Fruit fly (Drosophila melanogaster) whole organism, embryonic: ENCODE data around the gene CG7296.

Source experiments
- Ada2b ChIP-seq: fragments of 200-800 bp; sonication (Bioruptor generic); IDR thresholded peaks from 2 replicates; pipeline ENCODE4 v1.3.6; 2022; ENCODE audit warnings: missing biosample characterization, missing genetic modification characterization
- Atf-2 ChIP-seq: fragments of 200-800 bp; sonication (Bioruptor generic); optimal IDR thresholded peaks from 2 replicates; lab custom pipeline; 2016; ENCODE audit warnings: missing biosample characterization, missing genetic modification characterization
- Atf6 ChIP-seq: fragments of 200-800 bp; sonication (Bioruptor generic); IDR thresholded peaks from 2 replicates; pipeline ENCODE4 v1.3.6; 2022; ENCODE audit warnings: missing biosample characterization, missing genetic modification characterization
- BEAF-32 ChIP-seq: fragments of 200-800 bp; sonication (Bioruptor generic); optimal IDR thresholded peaks from 3 replicates; lab custom pipeline; 2017; ENCODE audit warnings: missing biosample characterization, missing genetic modification characterization, mild to moderate bottlenecking, moderate library complexity, missing genetic modification reagents
- CG12299 ChIP-seq: fragments of 200-800 bp; sonication (Bioruptor generic); optimal IDR thresholded peaks from 2 replicates; lab custom pipeline; 2018; ENCODE audit warnings: missing biosample characterization, mild to moderate bottlenecking, missing genetic modification characterization
- CG13123 ChIP-seq: fragments of 200-800 bp; sonication (Bioruptor generic); optimal IDR thresholded peaks from 2 replicates; lab custom pipeline; 2016; ENCODE audit warnings: missing biosample characterization, missing genetic modification characterization
- CG17912 ChIP-seq: fragments of 200-800 bp; sonication (Bioruptor generic); optimal IDR thresholded peaks from 2 replicates; lab custom pipeline; 2018; ENCODE audit warnings: missing biosample characterization, mild to moderate bottlenecking, missing genetic modification characterization
- CG18011 ChIP-seq: fragments of 200-800 bp; sonication (Bioruptor generic); optimal IDR thresholded peaks from 2 replicates; lab custom pipeline; 2017; ENCODE audit warnings: missing biosample characterization, missing genetic modification characterization, mild to moderate bottlenecking, moderate library complexity, missing genotype
- CG2678 ChIP-seq: fragments of 200-800 bp; sonication (Bioruptor generic); optimal IDR thresholded peaks from 3 replicates; lab custom pipeline; 2019; ENCODE audit warnings: missing biosample characterization, mild to moderate bottlenecking, missing genetic modification characterization, moderate library complexity
- CG31441 ChIP-seq: fragments of 200-800 bp; sonication (Bioruptor generic); IDR thresholded peaks from 2 replicates; pipeline ENCODE4 v1.3.6; 2022; ENCODE audit warnings: missing biosample characterization, missing genetic modification characterization
- CG32767 ChIP-seq: fragments of 200-800 bp; sonication (Bioruptor generic); IDR thresholded peaks from 2 replicates; pipeline ENCODE4 v1.3.6; 2022; ENCODE audit warnings: missing biosample characterization, missing genetic modification characterization
- CG32772 ChIP-seq: fragments of 200-800 bp; sonication (Bioruptor generic); IDR thresholded peaks from 2 replicates; pipeline ENCODE4 v1.3.6; 2022; ENCODE audit warnings: missing biosample characterization, missing genetic modification characterization
- CG33213 ChIP-seq: fragments of 200-800 bp; sonication (Bioruptor generic); optimal IDR thresholded peaks from 3 replicates; lab custom pipeline; 2016; ENCODE audit warnings: missing biosample characterization, missing genetic modification characterization
- CG3407 ChIP-seq: fragments of 200-800 bp; sonication (Bioruptor generic); optimal IDR thresholded peaks from 2 replicates; lab custom pipeline; 2018; ENCODE audit warnings: missing biosample characterization, mild to moderate bottlenecking, missing genetic modification characterization
- CG3726 ChIP-seq: fragments of 200-800 bp; sonication (Bioruptor generic); IDR thresholded peaks from 3 replicates; pipeline ENCODE4, ENCODE4 v1.3.6; 2022; ENCODE audit warnings: missing biosample characterization, missing genetic modification characterization
- CG42726 ChIP-seq: fragments of 200-800 bp; sonication (Bioruptor generic); IDR thresholded peaks from 2 replicates; pipeline ENCODE4 v1.3.6; 2022; ENCODE audit warnings: missing biosample characterization, missing genetic modification characterization; ENCODE audit not compliant: partially characterized antibody
- E2f2 ChIP-seq: fragments of 200-800 bp; sonication (Bioruptor generic); IDR thresholded peaks from 2 replicates; pipeline ENCODE4 v1.3.6; 2022; ENCODE audit warnings: missing biosample characterization, missing genetic modification characterization
- Ets65A ChIP-seq: fragments of 200-800 bp; sonication (Bioruptor generic); peaks from one replicate; lab custom pipeline; 2016; ENCODE audit warnings: missing biosample characterization, missing genetic modification characterization
- GATAe ChIP-seq: fragments of 200-800 bp; sonication (Bioruptor generic); conservative IDR thresholded peaks from 2 replicates; pipeline ENCODE4 v1.3.6; 2022; ENCODE audit warnings: missing biosample characterization, missing genetic modification characterization
- Hr3 ChIP-seq: fragments of 200-800 bp; sonication (Bioruptor generic); optimal IDR thresholded peaks from 3 replicates; lab custom pipeline; 2016; ENCODE audit warnings: missing biosample characterization, missing genetic modification characterization
- Hr39 ChIP-seq: fragments of >200 bp; optimal IDR thresholded peaks from 2 replicates; lab custom pipeline; 2017
- MBD-R2 ChIP-seq: fragments of 200-800 bp; sonication (Bioruptor generic); IDR thresholded peaks from 2 replicates; pipeline ENCODE4 v1.3.6; 2022; ENCODE audit warnings: missing biosample characterization, missing genetic modification characterization
- MTF-1 ChIP-seq: fragments of 200-800 bp; sonication (Bioruptor generic); optimal IDR thresholded peaks from 2 replicates; lab custom pipeline; 2018; ENCODE audit warnings: missing biosample characterization, mild to moderate bottlenecking, missing genetic modification characterization, borderline replicate concordance
- Max ChIP-seq: fragments of 200-800 bp; sonication (Bioruptor generic); optimal IDR thresholded peaks from 2 replicates; lab custom pipeline; 2016; ENCODE audit warnings: missing biosample characterization, mild to moderate bottlenecking, missing genetic modification characterization
- Meics ChIP-seq: fragments of 200-800 bp; sonication (Bioruptor generic); optimal IDR thresholded peaks from 2 replicates; lab custom pipeline; 2017; ENCODE audit warnings: missing biosample characterization, mild to moderate bottlenecking, missing genetic modification characterization
- Mrtf ChIP-seq: fragments of 200-800 bp; sonication (Bioruptor generic); IDR thresholded peaks from 3 replicates; pipeline ENCODE4 v1.3.6; 2022; ENCODE audit warnings: missing biosample characterization, missing genetic modification characterization
- Rfx ChIP-seq: fragments of 200-800 bp; sonication (Bioruptor generic); IDR thresholded peaks from 2 replicates; pipeline ENCODE4 v1.3.6; 2022; ENCODE audit warnings: missing biosample characterization, missing genetic modification characterization
- Spps ChIP-seq: fragments of 200-800 bp; sonication (Bioruptor generic); optimal IDR thresholded peaks from 2 replicates; lab custom pipeline; 2018; ENCODE audit warnings: missing biosample characterization, mild to moderate bottlenecking, missing genetic modification characterization
- al ChIP-seq: fragments of 200-800 bp; sonication (Bioruptor generic); IDR thresholded peaks from 2 replicates; pipeline ENCODE4 v1.3.6; 2022; ENCODE audit warnings: missing biosample characterization, missing genetic modification characterization
- bcd ChIP-seq: fragments of 200-800 bp; sonication (Bioruptor generic); optimal IDR thresholded peaks from 2 replicates; lab custom pipeline; 2017; ENCODE audit warnings: missing biosample characterization, mild to moderate bottlenecking, missing genetic modification characterization
- crc ChIP-seq: fragments of 200-800 bp; sonication (Bioruptor generic); optimal IDR thresholded peaks from 2 replicates; lab custom pipeline; 2016; ENCODE audit warnings: missing biosample characterization, missing genetic modification characterization
- crol ChIP-seq: fragments of 200-800 bp; sonication (Bioruptor generic); IDR thresholded peaks from 2 replicates; pipeline ENCODE4 v1.3.6; 2022; ENCODE audit warnings: missing biosample characterization, missing genetic modification characterization
- ftz-f1 ChIP-seq: fragments of 200-800 bp; sonication (Bioruptor generic); optimal IDR thresholded peaks from 2 replicates; lab custom pipeline; 2016; ENCODE audit warnings: missing biosample characterization, missing genetic modification characterization
- gfzf ChIP-seq: fragments of 200-800 bp; sonication (Bioruptor generic); optimal IDR thresholded peaks from 2 replicates; lab custom pipeline; 2016; ENCODE audit warnings: missing biosample characterization, mild to moderate bottlenecking, missing genetic modification characterization, moderate library complexity
- gsb-n ChIP-seq: fragments of 200-800 bp; sonication (Bioruptor generic); optimal IDR thresholded peaks from 3 replicates; lab custom pipeline; 2018; ENCODE audit warnings: missing biosample characterization, mild to moderate bottlenecking, missing genetic modification characterization
- gt ChIP-seq: fragments of 200-800 bp; sonication (Bioruptor generic); IDR thresholded peaks from 2 replicates; pipeline ENCODE4 v1.3.6; 2022; ENCODE audit warnings: missing biosample characterization, missing genetic modification characterization
- h ChIP-seq: fragments of >200 bp; optimal IDR thresholded peaks from 2 replicates; lab custom pipeline; 2017
- hb ChIP-seq: fragments of 200-800 bp; sonication (Bioruptor generic); IDR thresholded peaks from 3 replicates; pipeline ENCODE4 v1.3.6; 2022; ENCODE audit warnings: missing biosample characterization, missing genetic modification characterization; ENCODE audit not compliant: partially characterized antibody
- lmd ChIP-seq: fragments of 200-800 bp; sonication (Bioruptor generic); IDR thresholded peaks from 2 replicates; pipeline ENCODE4 v1.3.6; 2022; ENCODE audit warnings: missing biosample characterization, missing genetic modification characterization
- mirr ChIP-seq: fragments of 200-800 bp; sonication (Bioruptor generic); optimal IDR thresholded peaks from 3 replicates; lab custom pipeline; 2018; ENCODE audit warnings: missing biosample characterization, mild to moderate bottlenecking, missing genetic modification characterization
- nau ChIP-seq: fragments of 200-800 bp; sonication (Bioruptor generic); optimal IDR thresholded peaks from 3 replicates; lab custom pipeline; 2017; ENCODE audit warnings: missing biosample characterization, mild to moderate bottlenecking, missing genetic modification characterization, missing genetic modification reagents
- p53 ChIP-seq: fragments of 200-800 bp; sonication (Bioruptor generic); optimal IDR thresholded peaks from 2 replicates; lab custom pipeline; 2016; ENCODE audit warnings: missing biosample characterization, missing genetic modification characterization
- scrt ChIP-seq: fragments of 200-800 bp; sonication (Bioruptor generic); optimal IDR thresholded peaks from 2 replicates; lab custom pipeline; 2018; ENCODE audit warnings: missing biosample characterization, mild to moderate bottlenecking, missing genetic modification characterization, moderate library complexity
- sens ChIP-seq: fragments of 200-800 bp; sonication (Bioruptor generic); peaks from one replicate; lab custom pipeline; 2016; ENCODE audit warnings: missing biosample characterization, missing genetic modification characterization
- ssp ChIP-seq: fragments of 200-800 bp; sonication (Bioruptor generic); IDR thresholded peaks from 2 replicates; pipeline ENCODE4 v1.3.6; 2022; ENCODE audit warnings: missing biosample characterization, missing genetic modification characterization
- tio ChIP-seq: fragments of 200-800 bp; sonication (Bioruptor generic); optimal IDR thresholded peaks from 2 replicates; lab custom pipeline; 2017; ENCODE audit warnings: missing biosample characterization, missing genetic modification characterization, inconsistent platforms
- vfl ChIP-seq: fragments of 200-800 bp; sonication (Bioruptor generic); optimal IDR thresholded peaks from 2 replicates; lab custom pipeline; 2016; ENCODE audit warnings: missing biosample characterization, missing genetic modification characterization
- zen2 ChIP-seq: fragments of 200-800 bp; sonication (Bioruptor generic); IDR thresholded peaks from 3 replicates; pipeline ENCODE4 v1.3.6; 2022; ENCODE audit warnings: missing biosample characterization, missing genetic modification characterization; ENCODE audit not compliant: partially characterized antibody

The CG7296 gene

dm6 chr2L:10708089-10708488 lies 21.2 kb upstream of the CG7296 start:
- TF ChIP-seq crol (GFP tag; lab: Robert Waterston, UW) (peak; percentile 67), Ets65A (GFP tag; lab: Kevin White, UChicago) (peak; percentile 13), Hr39 (peak; percentile 64), mirr (GFP tag; lab: Kevin White, UChicago) (no peak)

DNA sequence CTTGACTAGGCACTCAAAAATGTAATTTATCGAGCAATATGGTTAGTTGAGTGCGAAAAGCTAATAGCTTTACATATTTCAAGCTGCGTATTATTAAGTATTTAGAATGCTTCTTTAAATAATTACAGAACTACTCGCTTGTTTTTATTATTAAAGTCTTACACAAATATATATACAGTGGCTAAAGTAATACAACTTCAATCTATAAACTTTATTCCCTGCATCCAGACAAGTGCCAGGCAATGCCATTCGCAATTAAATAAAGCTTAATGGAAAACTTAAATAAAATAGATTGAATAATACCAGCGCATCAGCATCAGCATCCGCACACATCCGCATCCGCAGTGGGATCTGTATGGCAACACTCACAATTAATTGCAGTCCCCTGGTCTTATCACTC lies 19.4 kb upstream of the CG7296 start:
- TF ChIP-seq GATAe (GFP tag; lab: Robert Waterston, UW): no peak
- peak; percentile 73 for TF ChIP-seq Ets65A (GFP tag; lab: Kevin White, UChicago)
- no peak for TF ChIP-seq Hr3
- no peak for TF ChIP-seq gsb-n (tag; lab: Kevin White, UChicago)
- no peak for TF ChIP-seq CG2678 (tag; lab: Kevin White, UChicago)
- TF ChIP-seq Ada2b: no peak
- no peak for TF ChIP-seq BEAF-32

- TF ChIP-seq CG3726 (no peak), Ets65A (GFP tag; lab: Kevin White, UChicago) (peak; percentile 90)
Measured at dm6 chr2L:10704425-10704824, 17.6 kb upstream of the CG7296 start.

dm6 chr2L:10703281-10703680 lies 16.4 kb upstream of the CG7296 start, which contains the start of gene CG6415:
Gene CG6415, plus strand, starts transcription at chr2L:10703621.
- TF ChIP-seq CG42726 (no peak), tio (GFP tag; lab: Kevin White, UChicago) (peak; percentile 36), Atf6 (GFP tag; lab: Robert Waterston, UW) (peak; percentile 77), al (GFP tag; lab: Robert Waterston, UW) (peak; percentile 32; the same call in 1 of the 2 replicates), CG32772 (GFP tag; lab: Robert Waterston, UW) (peak; percentile 72), MBD-R2 (GFP tag; lab: Robert Waterston, UW) (no peak), zen2 (GFP tag; lab: Robert Waterston, UW) (no peak), CG33213 (peak; percentile 44), ftz-f1 (GFP tag; lab: Kevin White, UChicago) (no peak), Rfx (GFP tag; lab: Robert Waterston, UW) (peak; percentile 81), vfl (no peak), Atf-2 (GFP tag; lab: Kevin White, UChicago) (peak; percentile 61), scrt (GFP tag; lab: Kevin White, UChicago) (peak; percentile 68), hb (GFP tag; lab: Robert Waterston, UW) (no peak), MTF-1 (peak; percentile 50), crc (peak; percentile 52), gfzf (no peak), CG3407 (GFP tag; lab: Kevin White, UChicago) (peak; percentile 62), Spps (tag; lab: Kevin White, UChicago) (peak; percentile 32), nau (GFP tag; lab: Kevin White, UChicago) (peak; percentile 31), h (no peak), CG13123 (GFP tag; lab: Kevin White, UChicago) (peak; percentile 8), Meics (GFP tag; lab: Kevin White, UChicago) (peak; percentile 77), CG32767 (GFP tag; lab: Robert Waterston, UW) (peak; percentile 21; the same call in 1 of the 2 replicates), sens (GFP tag; lab: Kevin White, UChicago) (peak; percentile 94), Mrtf (peak; percentile 57; the same call in 2 of the 3 replicates), CG18011 (GFP tag; lab: Kevin White, UChicago) (peak; percentile 11), CG12299 (no peak), gt (GFP tag; lab: Robert Waterston, UW) (no peak), CG31441 (GFP tag; lab: Robert Waterston, UW) (peak; percentile 76), ssp (peak; percentile 54), Max (GFP tag; lab: Kevin White, UChicago) (peak; percentile 3), lmd (peak; percentile 74), E2f2 (GFP tag; lab: Robert Waterston, UW) (peak; percentile 40; the same call in 1 of the 2 replicates), bcd (GFP tag; lab: Kevin White, UChicago) (peak; percentile 78), p53 (GFP tag; lab: Kevin White, UChicago) (no peak), CG17912 (no peak)
